Worm (Caenorhabditis elegans): ENCODE data around the gene srx-42.

srx-42 gene

DNA sequence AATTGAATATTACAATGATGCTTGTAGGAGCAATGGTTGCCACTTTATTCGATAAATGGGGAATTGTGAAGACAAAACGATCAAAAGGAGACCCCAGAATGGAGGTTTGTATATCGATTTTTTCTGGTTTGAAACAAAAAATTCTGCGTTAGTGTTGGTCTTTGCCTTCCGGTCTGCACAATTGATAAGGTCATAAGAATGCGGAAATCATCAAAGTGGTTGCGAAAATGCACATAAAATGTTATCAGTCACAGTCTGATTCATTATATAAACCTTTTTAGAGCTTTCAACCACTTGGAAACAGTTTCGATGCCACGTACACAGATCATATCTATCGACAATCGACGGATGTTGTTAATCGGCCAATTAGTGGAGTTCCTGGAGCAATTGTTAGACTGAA, 27.2 kb upstream of the srx-42 start:
- TF ChIP-seq ceh-34 (tag; optimal IDR thresholded peaks at IDR 0.05) (no peak), hlh-8 (tag; optimal IDR thresholded peaks at IDR 0.05) (no peak), pax-1 (tag; optimal IDR thresholded peaks at IDR 0.05) (no peak), elt-2 (tag; optimal IDR thresholded peaks at IDR 0.05) (peak; percentile 51), ceh-45 (GFP tag; IDR thresholded peaks at IDR 0.05) (no peak), K02D7.2 (tag; optimal IDR thresholded peaks at IDR 0.05) (no peak), madf-2 (tag; optimal IDR thresholded peaks at IDR 0.05) (no peak)

DNA sequence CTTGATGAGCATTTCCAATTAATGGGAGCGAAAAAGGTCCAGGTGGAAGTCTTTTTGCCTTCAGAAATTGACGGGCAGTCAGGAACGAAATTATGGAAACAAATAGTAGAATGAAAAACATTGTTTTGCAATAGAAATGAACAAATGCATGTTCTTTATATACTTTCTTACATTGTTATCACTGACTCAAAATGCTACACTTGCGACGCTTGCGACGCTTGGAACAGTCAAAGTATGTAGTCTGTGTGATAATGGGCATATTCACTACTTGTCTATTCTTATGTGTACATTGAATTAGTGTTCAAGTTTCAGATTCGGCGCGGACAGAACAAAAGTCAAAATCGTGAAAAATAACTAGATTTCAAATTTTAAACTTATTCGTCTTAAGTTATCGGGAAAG, 22.5 kb upstream of the srx-42 start, which contains the start of gene cyp-35C1:
Gene cyp-35C1 (minus strand): TSS at position 132 of the 400 bp plus-strand sequence.
- TF ChIP-seq F13H6.1 (tag; optimal IDR thresholded peaks at IDR 0.05) (no peak), elt-2 (tag; optimal IDR thresholded peaks at IDR 0.05) (peak; percentile 22)

ce11 chrV:13899213-13899612, 21.6 kb upstream of the srx-42 start, which contains the start of gene oac-3:
Gene oac-3 (plus strand): TSS chrV:13899513.
- no peak for TF ChIP-seq ztf-16 (tag; optimal IDR thresholded peaks at IDR 0.05)
- TF ChIP-seq ceh-19 (GFP tag; optimal IDR thresholded peaks at IDR 0.05), result no peak

DNA sequence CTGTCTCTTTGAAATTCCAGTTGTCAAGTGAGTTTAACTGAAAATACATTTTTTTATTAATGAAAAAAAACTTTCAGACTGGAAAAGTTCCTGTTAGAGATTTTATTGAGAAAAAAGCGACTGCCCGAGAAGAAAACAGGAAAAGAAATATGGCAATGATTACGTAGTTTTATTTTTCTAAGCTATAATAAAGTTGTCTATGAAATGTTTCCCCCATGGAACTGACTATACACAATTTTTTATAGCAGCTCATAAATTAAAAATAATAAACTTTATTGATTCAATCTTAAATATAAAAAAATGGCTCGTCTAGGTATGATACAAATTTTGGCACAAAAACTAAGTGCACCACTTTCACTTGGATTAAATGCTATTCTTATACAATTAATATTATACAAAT, 18.3 kb upstream of the srx-42 start, which contains the start of gene C06B3.1:
Gene C06B3.1 (plus strand): TSS at position 301 of the 400 bp plus-strand sequence.
- no peak for TF ChIP-seq unc-55 (GFP tag; optimal IDR thresholded peaks at IDR 0.05)

DNA sequence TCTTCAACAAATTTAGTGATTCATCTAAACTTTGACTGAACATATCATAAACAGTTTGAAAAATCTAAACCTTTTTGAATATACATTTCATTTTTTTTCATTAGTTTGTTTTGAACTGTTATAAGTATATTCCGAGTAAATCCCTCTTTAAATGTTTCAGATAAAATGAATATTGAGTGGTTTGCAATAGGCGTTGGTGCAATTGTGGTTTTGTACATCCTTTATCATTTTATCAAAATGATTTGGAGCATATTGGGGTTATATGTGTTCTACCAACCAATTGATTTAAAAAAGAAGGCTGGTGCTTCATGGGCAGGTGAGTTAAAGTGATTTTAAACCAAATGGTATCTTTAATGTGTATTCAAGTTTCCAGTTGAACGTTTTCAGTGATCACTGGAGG, 16.4 kb upstream of the srx-42 start, which contains the start of gene stdh-3:
Gene stdh-3 (plus strand): TSS at position 166 of the 400 bp plus-strand sequence.
- no peak for TF ChIP-seq fax-1 (tag; optimal IDR thresholded peaks at IDR 0.05)
- no peak for TF ChIP-seq ceh-6 (GFP tag; optimal IDR thresholded peaks at IDR 0.05)
- TF ChIP-seq pha-4 (tag; optimal IDR thresholded peaks at IDR 0.05), result no peak
- TF ChIP-seq Y22D7AL.16 (tag; optimal IDR thresholded peaks at IDR 0.05), result no peak
- TF ChIP-seq hlh-8 (tag; optimal IDR thresholded peaks at IDR 0.05), result no peak
- no peak for TF ChIP-seq gmeb-2 (tag; optimal IDR thresholded peaks at IDR 0.05)
- no peak for TF ChIP-seq ets-4 (tag; optimal IDR thresholded peaks at IDR 0.05)
- TF ChIP-seq ceh-34 (tag; optimal IDR thresholded peaks at IDR 0.05), result no peak
- no peak for TF ChIP-seq unc-3 (GFP tag; conservative IDR thresholded peaks at IDR 0.05)
- TF ChIP-seq unc-3 (tag; optimal IDR thresholded peaks at IDR 0.05), result no peak
- TF ChIP-seq pqm-1 (tag; optimal IDR thresholded peaks at IDR 0.05), result no peak
- no peak for TF ChIP-seq ceh-18 (tag; optimal IDR thresholded peaks at IDR 0.05)
- TF ChIP-seq ceh-19 (GFP tag; optimal IDR thresholded peaks at IDR 0.05), result no peak
- no peak for TF ChIP-seq ceh-45 (GFP tag; IDR thresholded peaks at IDR 0.05)

- TF ChIP-seq dve-1 (tag; optimal IDR thresholded peaks at IDR 0.05) (no peak), unc-42 (tag; optimal IDR thresholded peaks at IDR 0.05) (peak; percentile 86)
These were observed 14.7 kb upstream of the srx-42 start, which contains the start of gene stdh-1 for ce11 chrV:13906166-13906565. Gene stdh-1 (plus strand): TSS chrV:13906492.

- TF ChIP-seq elt-4 (tag; optimal IDR thresholded peaks at IDR 0.05) (no peak), F13H6.1 (tag; optimal IDR thresholded peaks at IDR 0.05) (no peak), syd-9 (tag; optimal IDR thresholded peaks at IDR 0.05) (no peak), Y22D7AL.16 (tag; optimal IDR thresholded peaks at IDR 0.05) (no peak)
These were observed 13.2 kb upstream of the srx-42 start for ce11 chrV:13907557-13908104.

- TF ChIP-seq odd-2 (tag; optimal IDR thresholded peaks at IDR 0.05), result no peak
- no peak for TF ChIP-seq nhr-11 (tag; optimal IDR thresholded peaks at IDR 0.05)
These were observed 12.5 kb upstream of the srx-42 start for ce11 chrV:13908120-13908915.
